Worm (Caenorhabditis elegans): Measurements from ENCODE around the gene fubl-1.
A peak's percentile ranks its signal among the peaks of the same experiment; 100 is the strongest.

fubl-1 gene

DNA sequence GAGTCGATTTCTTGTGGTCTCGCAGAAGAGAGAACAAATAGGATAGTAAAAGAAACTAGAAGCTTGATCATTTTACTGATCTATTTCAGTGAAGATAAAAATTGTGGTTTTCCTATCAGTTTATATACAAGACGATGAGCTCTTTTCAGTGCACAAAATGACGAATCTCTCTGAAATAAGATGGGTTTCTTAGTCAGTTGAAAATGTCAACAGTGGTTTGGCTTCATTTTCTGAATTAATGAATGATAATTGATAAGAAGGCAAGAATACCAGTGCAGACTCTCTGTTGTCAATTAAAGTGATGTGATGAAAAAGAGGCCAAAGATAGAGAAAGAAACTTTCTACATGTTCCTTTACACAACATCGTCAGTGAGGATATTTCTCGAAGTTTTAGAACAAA is 42.7 kb upstream of the fubl-1 start, which contains the start of gene lys-2:
Gene lys-2, minus strand, starts transcription at position 101 of the 400 bp plus-strand sequence.
- TF ChIP-seq nhr-77 (tag; optimal IDR thresholded peaks at IDR 0.05) (no peak), elt-2 (tag; optimal IDR thresholded peaks at IDR 0.05) (peak; percentile 75), pax-3 (tag; optimal IDR thresholded peaks at IDR 0.05) (peak; percentile 4), pqm-1 (tag; optimal IDR thresholded peaks at IDR 0.05) (peak; percentile 50)

ce11 chrV:10280112-10280511 is 41.4 kb upstream of the fubl-1 start:
- peak; percentile 86 for TF ChIP-seq elt-2 (tag; optimal IDR thresholded peaks at IDR 0.05)
- peak; percentile 63 for TF ChIP-seq tlp-1 (tag; optimal IDR thresholded peaks at IDR 0.05)
- no peak for TF ChIP-seq snpc-4 (tag; optimal IDR thresholded peaks at IDR 0.05)

- TF ChIP-seq sup-37 (GFP tag; optimal IDR thresholded peaks at IDR 0.05): no peak
- TF ChIP-seq tlp-1 (tag; optimal IDR thresholded peaks at IDR 0.05): peak; percentile 21
- no peak for TF ChIP-seq C04F5.9 (tag; optimal IDR thresholded peaks at IDR 0.05)
- TF ChIP-seq lin-35 (GFP tag; optimal IDR thresholded peaks at IDR 0.05): no peak
- TF ChIP-seq efl-1 (optimal IDR thresholded peaks at IDR 0.05): no peak
- TF ChIP-seq efl-1 (GFP tag; optimal IDR thresholded peaks at IDR 0.05 in 1 of 2): peak in 1 of 2 experiments; percentile 22
- peak; percentile 54 for TF ChIP-seq elt-2 (tag; optimal IDR thresholded peaks at IDR 0.05)
- TF ChIP-seq elt-3 (tag; optimal IDR thresholded peaks at IDR 0.05): no peak
- no peak for TF ChIP-seq ama-1 (optimal IDR thresholded peaks at IDR 0.05)
- TF ChIP-seq nhr-11 (tag; optimal IDR thresholded peaks at IDR 0.05): no peak
Observed at ce11 chrV:10277579-10277978, 38.9 kb upstream of the fubl-1 start, which contains the start of gene lys-1. Gene lys-1, plus strand, starts transcription at chrV:10277904.

ce11 chrV:10276038-10276437 is 37.4 kb upstream of the fubl-1 start:
- TF ChIP-seq rnt-1 (tag; optimal IDR thresholded peaks at IDR 0.05) (no peak), fkh-8 (tag; optimal IDR thresholded peaks at IDR 0.05) (peak; percentile 39), dsc-1 (tag; optimal IDR thresholded peaks at IDR 0.05) (peak; percentile 29), unc-98 (GFP tag; IDR thresholded peaks at IDR 0.05) (no peak), nhr-71 (tag; optimal IDR thresholded peaks at IDR 0.05) (peak; percentile 43), nhr-19 (GFP tag; conservative IDR thresholded peaks at IDR 0.05) (no peak), skn-1 (tag; optimal IDR thresholded peaks at IDR 0.05) (no peak), hlh-4 (tag; optimal IDR thresholded peaks at IDR 0.05) (peak; percentile 99)

- TF ChIP-seq alr-1 (tag; optimal IDR thresholded peaks at IDR 0.05; ENCODE audit: borderline replicate concordance): no peak
- TF ChIP-seq lin-14 (GFP tag; optimal IDR thresholded peaks at IDR 0.05): peak; percentile 55
- no peak for TF ChIP-seq nhr-20 (tag; optimal IDR thresholded peaks at IDR 0.05)
- no peak for TF ChIP-seq tbx-2 (tag; optimal IDR thresholded peaks at IDR 0.05)
- TF ChIP-seq nhr-71 (tag; optimal IDR thresholded peaks at IDR 0.05): no peak
- no peak for TF ChIP-seq nhr-47 (tag; optimal IDR thresholded peaks at IDR 0.05)
- TF ChIP-seq fkh-10 (GFP tag; optimal IDR thresholded peaks at IDR 0.05): peak; percentile 4
Observed at ce11 chrV:10275619-10276018, 37.0 kb upstream of the fubl-1 start, which contains the start of gene Y22F5A.11. Gene Y22F5A.11, minus strand, starts transcription at chrV:10275646.

DNA sequence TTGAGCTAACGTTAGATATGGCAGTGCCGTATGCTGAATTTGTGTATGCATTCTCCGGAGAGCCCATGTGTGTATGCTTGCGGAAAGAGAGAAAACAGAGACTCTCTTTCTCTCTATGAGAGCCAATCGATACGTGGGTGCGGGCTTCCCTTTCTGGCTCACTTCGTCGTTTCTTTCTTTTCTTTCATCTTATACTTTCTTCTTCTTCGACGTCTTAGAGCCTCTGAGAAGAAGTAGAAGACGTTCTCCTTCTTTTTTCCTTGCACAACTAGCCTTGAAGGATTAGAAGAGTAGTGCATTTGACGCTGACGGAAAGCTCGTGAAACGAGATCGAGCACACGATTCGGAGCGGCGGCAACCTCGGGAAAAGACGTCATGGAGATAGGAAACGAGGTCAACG is 35.2 kb upstream of the fubl-1 start:
- TF ChIP-seq dsc-1 (tag; optimal IDR thresholded peaks at IDR 0.05): no peak
- TF ChIP-seq unc-98 (GFP tag; IDR thresholded peaks at IDR 0.05): no peak
- no peak for TF ChIP-seq grh-1 (GFP tag; IDR thresholded peaks at IDR 0.05)
- TF ChIP-seq snu-23 (GFP tag; optimal IDR thresholded peaks at IDR 0.05): peak; percentile 29
- no peak for TF ChIP-seq fos-1 (tag; optimal IDR thresholded peaks at IDR 0.05)
- TF ChIP-seq mef-2 (tag; optimal IDR thresholded peaks at IDR 0.05): no peak
- no peak for TF ChIP-seq nhr-84 (tag; optimal IDR thresholded peaks at IDR 0.05)
- no peak for TF ChIP-seq unc-62 (GFP tag; optimal IDR thresholded peaks at IDR 0.05)
- TF ChIP-seq lir-3 (tag; optimal IDR thresholded peaks at IDR 0.05; ENCODE audit: poor library complexity): no peak
- no peak for TF ChIP-seq Y116A8C.19 (tag; optimal IDR thresholded peaks at IDR 0.05; ENCODE audit: borderline replicate concordance)
- TF ChIP-seq tlp-1 (tag; optimal IDR thresholded peaks at IDR 0.05): no peak
- no peak for TF ChIP-seq fkh-4 (tag; optimal IDR thresholded peaks at IDR 0.05; ENCODE audit: borderline replicate concordance)
- TF ChIP-seq nhr-19 (GFP tag; conservative IDR thresholded peaks at IDR 0.05): no peak
- TF ChIP-seq lin-14 (GFP tag; optimal IDR thresholded peaks at IDR 0.05): peak; percentile 86
- no peak for TF ChIP-seq nhr-12 (tag; optimal IDR thresholded peaks at IDR 0.05)
- TF ChIP-seq egl-13 (tag; optimal IDR thresholded peaks at IDR 0.05): peak; percentile 45
- TF ChIP-seq elt-2 (tag; optimal IDR thresholded peaks at IDR 0.05): no peak
- no peak for TF ChIP-seq ets-5 (GFP tag; IDR thresholded peaks at IDR 0.05)
- peak; percentile 80 for TF ChIP-seq fkh-10 (GFP tag; optimal IDR thresholded peaks at IDR 0.05)
- no peak for TF ChIP-seq nhr-28 (tag; optimal IDR thresholded peaks at IDR 0.05)
- no peak for TF ChIP-seq ama-1 (optimal IDR thresholded peaks at IDR 0.05)
- TF ChIP-seq fkh-8 (tag; optimal IDR thresholded peaks at IDR 0.05): peak; percentile 79
- no peak; the same call in none of the 2 replicates for TF ChIP-seq isw-1 (GFP tag; IDR thresholded peaks at IDR 0.05)
